Worm (Caenorhabditis elegans): ENCODE measurements around the gene C15C7.4.

ce11 chrX:3190193-3190592 is 44.8 kb downstream of the C15C7.4 start:
- TF ChIP-seq flt-1 (GFP tag; IDR thresholded peaks at IDR 0.05) (no peak), T22C8.4 (GFP tag; IDR thresholded peaks at IDR 0.05) (no peak), ztf-23 (GFP tag; IDR thresholded peaks at IDR 0.05) (no peak), cog-1 (tag; optimal IDR thresholded peaks at IDR 0.05) (no peak), ztf-29 (GFP tag; IDR thresholded peaks at IDR 0.05) (no peak), klf-2 (GFP tag; conservative IDR thresholded peaks at IDR 0.05) (no peak)
